Worm (Caenorhabditis elegans) whole organism, late embryonic: ENCODE measurements around the gene C27D6.3.

Experiments
- C08G9.2 ChIP-seq: sonication (generic microtip); optimal IDR thresholded peaks from 2 replicates; lab custom pipeline; 2016; ENCODE audit warnings: mild to moderate bottlenecking, missing genetic modification characterization, moderate library complexity, missing compliant biosample characterization
- F13H6.1 ChIP-seq: sonication (generic microtip); optimal IDR thresholded peaks from 2 replicates; lab custom pipeline; 2016; ENCODE audit warnings: missing genetic modification characterization, missing compliant biosample characterization
- K02D7.2 ChIP-seq: sonication (generic microtip); optimal IDR thresholded peaks from 2 replicates; lab custom pipeline; 2017; ENCODE audit warnings: mild to moderate bottlenecking, missing genetic modification characterization, missing compliant biosample characterization
- K09A11.1 ChIP-seq: sonication (generic microtip); optimal IDR thresholded peaks from 2 replicates; lab custom pipeline; 2017; ENCODE audit warnings: antibody characterized with exemption, mild to moderate bottlenecking, missing genetic modification characterization, missing compliant biosample characterization; ENCODE audit not compliant: insufficient read depth
- ahr-1 ChIP-seq: sonication (generic microtip); optimal IDR thresholded peaks from 2 replicates; lab custom pipeline; 2016; ENCODE audit warnings: missing genetic modification characterization, missing compliant biosample characterization
- ceh-14 ChIP-seq: sonication (generic microtip); optimal IDR thresholded peaks from 2 replicates; lab custom pipeline; 2016; ENCODE audit warnings: missing genotype, missing genetic modification characterization, missing compliant biosample characterization
- ceh-18 ChIP-seq: sonication (generic microtip); optimal IDR thresholded peaks from 2 replicates; lab custom pipeline; 2016; ENCODE audit warnings: missing genetic modification characterization, missing compliant biosample characterization
- ceh-30 ChIP-seq: fragments of 150-350 bp; optimal IDR thresholded peaks from 2 replicates; lab custom pipeline; 2014; ENCODE audit warnings: missing biosample characterization, missing genetic modification characterization
- ceh-34 ChIP-seq: sonication (generic microtip); optimal IDR thresholded peaks from 2 replicates; lab custom pipeline; 2016; ENCODE audit warnings: mild to moderate bottlenecking, missing genetic modification characterization, missing compliant biosample characterization
- ceh-45 ChIP-seq: fragments of 200-800 bp; sonication (Bioruptor generic); IDR thresholded peaks from 2 replicates; pipeline ENCODE4 v1.3.6; 2022; ENCODE audit warnings: missing genetic modification reagents, missing genetic modification characterization, missing compliant biosample characterization
- ceh-48 ChIP-seq: sonication (generic microtip); optimal IDR thresholded peaks from 2 replicates; lab custom pipeline; 2016; ENCODE audit warnings: missing genetic modification characterization, inconsistent platforms, missing compliant biosample characterization
- ceh-6 ChIP-seq: fragments of 200-800 bp; sonication (Bioruptor generic); optimal IDR thresholded peaks from 2 replicates; lab custom pipeline; 2018; ENCODE audit warnings: mild to moderate bottlenecking, missing genetic modification characterization, missing compliant biosample characterization
- dve-1 ChIP-seq: sonication (generic microtip); optimal IDR thresholded peaks from 2 replicates; lab custom pipeline; 2017; ENCODE audit warnings: antibody characterized with exemption, mild to moderate bottlenecking, missing genetic modification characterization, missing compliant biosample characterization
- elt-2 ChIP-seq: sonication (generic microtip); optimal IDR thresholded peaks from 2 replicates; lab custom pipeline; 2016; ENCODE audit warnings: missing genetic modification reagents, missing genetic modification characterization, missing compliant biosample characterization
- eyg-1 ChIP-seq: sonication (generic microtip); optimal IDR thresholded peaks from 2 replicates; lab custom pipeline; 2016; ENCODE audit warnings: missing genotype, missing genetic modification characterization, missing compliant biosample characterization
- fax-1 ChIP-seq: sonication (generic microtip); optimal IDR thresholded peaks from 2 replicates; lab custom pipeline; 2016; ENCODE audit warnings: missing genotype, missing genetic modification characterization, missing compliant biosample characterization
- fkh-10 ChIP-seq: fragments of 150-350 bp; optimal IDR thresholded peaks from 2 replicates; lab custom pipeline; 2014; ENCODE audit warnings: missing biosample characterization, missing genetic modification reagents, missing genetic modification characterization
- gmeb-2 ChIP-seq: sonication (generic microtip); optimal IDR thresholded peaks from 2 replicates; lab custom pipeline; 2016; ENCODE audit warnings: missing genetic modification characterization, inconsistent platforms, missing compliant biosample characterization
- hlh-30 ChIP-seq: sonication (generic microtip); optimal IDR thresholded peaks from 2 replicates; lab custom pipeline; 2017; ENCODE audit warnings: antibody characterized with exemption, missing genetic modification characterization, missing compliant biosample characterization; ENCODE audit not compliant: insufficient read depth
- hlh-8 ChIP-seq: sonication (generic microtip); optimal IDR thresholded peaks from 2 replicates; lab custom pipeline; 2016; ENCODE audit warnings: missing genotype, missing genetic modification characterization, missing compliant biosample characterization
- mec-3 ChIP-seq: sonication (generic microtip); optimal IDR thresholded peaks from 2 replicates; lab custom pipeline; 2016; ENCODE audit warnings: borderline replicate concordance, missing genetic modification characterization, missing compliant biosample characterization
- nfya-1 ChIP-seq: sonication (generic microtip); optimal IDR thresholded peaks from 2 replicates; lab custom pipeline; 2017; ENCODE audit warnings: missing genetic modification characterization, mild to moderate bottlenecking, missing compliant biosample characterization, antibody characterized with exemption, moderate library complexity
- nhr-11 ChIP-seq: fragments of 150-350 bp; optimal IDR thresholded peaks from 2 replicates; lab custom pipeline; 2014; ENCODE audit warnings: missing biosample characterization, missing genetic modification characterization
- nhr-232 ChIP-seq: sonication (generic microtip); optimal IDR thresholded peaks from 2 replicates; lab custom pipeline; 2016; ENCODE audit warnings: missing genetic modification characterization, missing compliant biosample characterization
- npax-4 ChIP-seq: sonication (generic microtip); optimal IDR thresholded peaks from 2 replicates; lab custom pipeline; 2016; ENCODE audit warnings: missing genetic modification characterization, missing compliant biosample characterization
- odd-2 ChIP-seq: sonication (generic microtip); optimal IDR thresholded peaks from 2 replicates; lab custom pipeline; 2017; ENCODE audit warnings: antibody characterized with exemption, mild to moderate bottlenecking, missing genetic modification characterization, missing compliant biosample characterization
- pha-4 ChIP-seq: fragments of 150-350 bp; optimal IDR thresholded peaks from 2 replicates; lab custom pipeline; 2018; ENCODE audit warnings: missing biosample characterization, missing genetic modification reagents, missing genetic modification characterization
- pqm-1 ChIP-seq: sonication (generic microtip); optimal IDR thresholded peaks from 2 replicates; lab custom pipeline; 2016; ENCODE audit warnings: missing genetic modification characterization, missing compliant biosample characterization
- sdc-2 ChIP-seq: sonication (generic microtip); optimal IDR thresholded peaks from 2 replicates; lab custom pipeline; 2016; ENCODE audit warnings: missing genotype, missing genetic modification characterization, missing compliant biosample characterization
- sox-4 ChIP-seq: sonication (generic microtip); optimal IDR thresholded peaks from 2 replicates; lab custom pipeline; 2017; ENCODE audit warnings: mild to moderate bottlenecking, missing genetic modification characterization, inconsistent platforms, missing compliant biosample characterization
- syd-9 ChIP-seq: sonication (generic microtip); optimal IDR thresholded peaks from 2 replicates; lab custom pipeline; 2016; ENCODE audit warnings: mild to moderate bottlenecking, missing genetic modification characterization, moderate library complexity, missing compliant biosample characterization
- unc-42 ChIP-seq: sonication (generic microtip); optimal IDR thresholded peaks from 2 replicates; lab custom pipeline; 2016; ENCODE audit warnings: missing genotype, missing genetic modification characterization, missing compliant biosample characterization
- unc-55 ChIP-seq: sonication (generic microtip); optimal IDR thresholded peaks from 2 replicates; lab custom pipeline; 2017; ENCODE audit warnings: missing biosample characterization, missing genetic modification reagents, missing genetic modification characterization
- unc-86 ChIP-seq: sonication (generic microtip); optimal IDR thresholded peaks from 2 replicates; lab custom pipeline; 2016; ENCODE audit warnings: missing genetic modification characterization, missing compliant biosample characterization

Gene C27D6.3

DNA sequence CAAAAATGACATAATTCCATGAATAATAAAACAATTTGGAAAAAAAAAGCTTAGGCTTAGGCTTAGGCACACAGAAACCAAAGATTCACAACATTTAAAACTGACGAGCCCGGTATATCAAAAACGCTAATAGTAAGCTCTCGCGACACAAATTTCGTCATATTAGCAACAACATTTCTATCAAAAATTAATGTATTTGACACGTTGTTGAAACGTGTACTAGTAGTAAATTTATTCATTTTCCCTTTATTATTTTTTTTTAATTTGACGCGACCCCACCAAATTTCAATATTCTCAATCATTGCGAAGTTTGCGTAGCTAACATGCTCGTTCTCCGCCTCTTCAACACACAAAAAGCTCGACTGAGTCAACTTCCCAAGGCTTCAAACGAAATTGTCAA is 37.7 kb upstream of the C27D6.3 start, which contains the start of gene C34F11.2:
C34F11.2 (plus strand) TSS at position 301 of the 400 bp plus-strand sequence.
- no peak for TF ChIP-seq ceh-48 (tag; lab: Kevin White, UChicago)

DNA sequence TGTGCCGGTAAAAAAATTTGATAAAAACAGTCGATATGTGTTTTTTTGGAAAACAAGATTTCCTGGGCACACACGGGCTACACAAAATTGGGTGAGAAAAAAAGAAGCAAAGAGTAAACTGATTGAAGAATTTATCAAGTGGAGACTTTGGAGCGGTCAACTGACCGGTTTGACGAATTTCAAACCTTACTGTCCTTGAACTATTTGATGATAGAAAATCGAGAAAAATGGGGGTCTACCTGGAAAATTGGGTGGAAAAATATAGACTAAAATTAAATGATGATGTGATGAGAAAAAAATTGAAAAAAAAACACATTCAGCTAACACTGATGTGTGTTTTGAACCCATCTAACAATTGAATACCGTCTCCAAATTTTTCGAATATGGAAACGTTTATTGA is 36.6 kb upstream of the C27D6.3 start, which contains the start of gene C34F11.8:
C34F11.8 (minus strand) TSS at position 135 of the 400 bp plus-strand sequence.
- TF ChIP-seq nhr-232 (tag; lab: Kevin White, UChicago) (no peak), hlh-8 (tag; lab: Kevin White, UChicago) (no peak), fkh-10 (GFP tag; lab: Kevin White, UChicago) (no peak)

DNA sequence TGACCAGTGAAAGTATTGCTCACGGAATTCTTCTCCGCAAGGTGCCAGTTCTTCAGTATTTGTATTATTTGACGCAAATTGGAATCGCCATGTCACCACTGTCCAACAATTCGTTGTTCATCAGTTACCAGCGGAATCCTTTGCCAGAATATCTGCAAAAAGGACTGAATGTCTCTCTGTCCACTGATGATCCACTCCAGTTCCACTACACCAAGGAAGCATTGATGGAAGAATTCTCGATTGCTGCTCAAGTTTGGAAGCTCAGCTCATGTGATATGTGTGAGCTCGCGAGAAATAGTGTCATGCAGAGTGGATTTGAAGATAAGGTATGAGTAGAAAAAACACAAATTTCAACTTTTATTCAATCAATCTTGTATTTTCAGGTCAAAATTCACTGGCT is 34.9 kb upstream of the C27D6.3 start:
- TF ChIP-seq ceh-48 (tag; lab: Kevin White, UChicago) = no peak
- TF ChIP-seq fax-1 (tag; lab: Kevin White, UChicago) = no peak
- no peak for TF ChIP-seq npax-4 (tag; lab: Kevin White, UChicago)
- TF ChIP-seq unc-86 (tag; lab: Kevin White, UChicago) = no peak
- TF ChIP-seq ahr-1 (tag; lab: Kevin White, UChicago) = no peak
- TF ChIP-seq ceh-6 (GFP tag; lab: Kevin White, UChicago) = no peak
- no peak for TF ChIP-seq ceh-30 (tag; lab: Kevin White, UChicago)
- no peak for TF ChIP-seq K02D7.2
- no peak for TF ChIP-seq pqm-1 (tag; lab: Kevin White, UChicago)
- no peak for TF ChIP-seq elt-2 (tag; lab: Kevin White, UChicago)
- no peak for TF ChIP-seq syd-9 (tag; lab: Kevin White, UChicago)
- no peak for TF ChIP-seq ceh-34 (tag; lab: Kevin White, UChicago)
- TF ChIP-seq odd-2 (tag; lab: Kevin White, UChicago) = no peak
- no peak for TF ChIP-seq K09A11.1
- no peak for TF ChIP-seq pha-4 (tag; lab: Kevin White, UChicago)

- TF ChIP-seq elt-2 (tag; lab: Kevin White, UChicago) (peak; percentile 6), unc-86 (tag; lab: Kevin White, UChicago) (no peak), pha-4 (tag; lab: Kevin White, UChicago) (no peak)
- TF ChIP-seq, all 69 proteins: peak for 1
Measured at ce11 chrII:5205286-5205685, 31.0 kb upstream of the C27D6.3 start.

- TF ChIP-seq elt-2 (tag; lab: Kevin White, UChicago) (peak; percentile 84), pha-4 (tag; lab: Kevin White, UChicago) (no peak)
Measured at ce11 chrII:5202930-5203329, 28.7 kb upstream of the C27D6.3 start, which contains the start of gene ampd-1. Gene ampd-1, plus strand, starts transcription at chrII:5203322.

DNA sequence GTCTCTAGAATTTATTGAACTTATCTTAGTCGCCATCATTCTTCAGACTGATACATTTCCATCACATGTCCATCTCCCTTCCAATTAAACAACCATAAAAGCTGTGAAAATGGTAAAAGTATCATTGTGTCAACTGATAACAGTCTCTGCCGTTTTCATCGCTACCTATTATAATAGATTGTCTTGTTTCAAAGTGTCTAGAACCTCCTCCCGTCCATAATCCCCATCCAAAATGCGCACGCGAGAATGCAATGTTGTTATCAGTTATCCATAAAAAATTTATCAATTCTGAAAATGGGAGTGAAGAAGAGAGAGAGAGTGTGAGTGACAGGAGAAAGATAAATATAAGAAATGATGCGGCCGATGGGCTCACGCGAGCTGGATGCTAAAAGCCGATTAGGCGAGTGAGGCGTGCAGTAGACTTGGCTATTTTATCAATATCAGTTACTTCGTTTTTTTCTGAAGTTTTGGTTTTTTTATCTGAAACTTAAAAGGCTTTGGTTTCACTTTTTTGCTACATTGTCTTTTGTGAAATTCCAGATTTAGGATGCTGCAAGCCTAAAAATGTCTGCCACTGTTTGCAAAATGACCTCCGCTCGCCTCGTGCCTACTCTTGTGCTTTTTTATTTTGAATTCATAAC is 27.8 kb upstream of the C27D6.3 start:
- peak; percentile 40 for TF ChIP-seq dve-1 (tag; lab: Kevin White, UChicago)
- peak; percentile 96 for TF ChIP-seq elt-2 (tag; lab: Kevin White, UChicago)
- TF ChIP-seq pqm-1 (tag; lab: Kevin White, UChicago) = peak; percentile 66
- no peak for TF ChIP-seq gmeb-2 (tag; lab: Kevin White, UChicago)
- TF ChIP-seq, all 69 proteins: peak for 3

- TF ChIP-seq fax-1 (tag; lab: Kevin White, UChicago) (no peak), ceh-14 (tag; lab: Kevin White, UChicago) (no peak), nfya-1 (tag; lab: Kevin White, UChicago) (peak; percentile 7), dve-1 (tag; lab: Kevin White, UChicago) (no peak), nhr-11 (tag; lab: Kevin White, UChicago) (no peak), ceh-45 (GFP tag; lab: Robert Waterston, UW) (no peak), ceh-18 (tag; lab: Kevin White, UChicago) (peak; percentile 31), unc-42 (tag; lab: Kevin White, UChicago) (peak; percentile 10), C08G9.2 (no peak), sox-4 (tag; lab: Kevin White, UChicago) (no peak), eyg-1 (tag; lab: Kevin White, UChicago) (no peak), unc-55 (peak; percentile 59), F13H6.1 (tag; lab: Kevin White, UChicago) (no peak), sdc-2 (tag; lab: Kevin White, UChicago) (no peak), mec-3 (tag; lab: Kevin White, UChicago) (no peak), syd-9 (tag; lab: Kevin White, UChicago) (no peak), hlh-30 (tag; lab: Kevin White, UChicago) (peak; percentile 61)
Measured at ce11 chrII:5200987-5201582, 26.8 kb upstream of the C27D6.3 start.
